Worm (Caenorhabditis elegans): ENCODE data around the gene spe-26.

DNA sequence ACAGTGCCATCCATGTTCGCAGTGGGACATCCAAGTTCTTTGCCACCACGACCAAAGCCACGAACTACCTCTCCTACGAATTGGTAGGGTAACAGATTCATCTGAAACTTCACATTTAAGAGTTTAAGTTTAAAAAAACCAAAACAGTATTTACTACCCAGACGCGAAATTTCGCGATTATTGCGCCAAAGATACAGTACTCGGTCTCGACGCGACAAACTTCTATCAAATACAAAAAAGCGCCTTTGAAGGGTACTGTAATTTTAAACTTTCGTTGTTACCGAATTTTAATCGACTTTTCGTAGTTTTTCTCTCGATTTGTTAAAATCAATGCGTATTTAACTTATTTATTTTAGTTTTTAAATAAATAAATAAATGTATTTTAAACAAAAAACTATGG, 17.6 kb upstream of the spe-26 start, which contains the start of gene rfk-1:
- no peak for TF ChIP-seq ceh-82 (tag; optimal IDR thresholded peaks at IDR 0.05)
- TF ChIP-seq nhr-11 (tag; optimal IDR thresholded peaks at IDR 0.05): no peak
- no peak for TF ChIP-seq snpc-4 (tag; optimal IDR thresholded peaks at IDR 0.05)
- TF ChIP-seq aly-2 (tag; optimal IDR thresholded peaks at IDR 0.05): no peak
